Worm (Caenorhabditis elegans) whole organism, L3 larva: ENCODE results near the gene klp-7.

Experiments
- ceh-82 ChIP-seq: fragments of 150-350 bp; optimal IDR thresholded peaks from 2 replicates; lab custom pipeline; 2014; ENCODE audit warnings: missing biosample characterization, missing genetic modification characterization
- hmg-11 ChIP-seq: sonication (generic microtip); optimal IDR thresholded peaks from 2 replicates; lab custom pipeline; 2016; ENCODE audit warnings: missing genetic modification characterization, missing compliant biosample characterization
- lin-15B ChIP-seq: fragments of 150-350 bp; optimal IDR thresholded peaks from 2 replicates; lab custom pipeline; 2014; ENCODE audit warnings: missing biosample characterization, missing genetic modification characterization
- lsy-12 ChIP-seq: sonication (generic microtip); optimal IDR thresholded peaks from 2 replicates; lab custom pipeline; 2016; ENCODE audit warnings: mild to moderate bottlenecking, missing genetic modification characterization, missing compliant biosample characterization
- mml-1 ChIP-seq: fragments of 150-350 bp; sonication (generic microtip); optimal IDR thresholded peaks from 3 replicates; lab custom pipeline; 2014; ENCODE audit warnings: missing biosample characterization, missing genetic modification characterization
- nfya-1 ChIP-seq: sonication (generic microtip); optimal IDR thresholded peaks from 2 replicates; lab custom pipeline; 2017; ENCODE audit warnings: missing genetic modification characterization, mild to moderate bottlenecking, missing compliant biosample characterization, antibody characterized with exemption, moderate library complexity; ENCODE audit not compliant: insufficient read depth
- nhr-12 ChIP-seq: fragments of 150-350 bp; optimal IDR thresholded peaks from 2 replicates; lab custom pipeline; 2014; ENCODE audit warnings: missing biosample characterization, missing genetic modification characterization
- nhr-23 ChIP-seq: fragments of 150-350 bp; optimal IDR thresholded peaks from 2 replicates; lab custom pipeline; 2014; ENCODE audit warnings: missing biosample characterization, missing genetic modification reagents, missing genetic modification characterization
- nhr-28 ChIP-seq: fragments of 150-350 bp; optimal IDR thresholded peaks from 2 replicates; lab custom pipeline; 2014; ENCODE audit warnings: missing biosample characterization, missing genetic modification characterization
- pha-4 ChIP-seq: fragments of 150-350 bp; optimal IDR thresholded peaks from 2 replicates; lab custom pipeline; 2014; ENCODE audit warnings: missing biosample characterization, missing genetic modification reagents, missing genetic modification characterization
- unc-39 ChIP-seq: sonication (generic microtip); optimal IDR thresholded peaks from 4 replicates; lab custom pipeline; 2017; ENCODE audit warnings: missing biosample characterization, missing genetic modification characterization

ce11 chrIII:10794049-10794448 is 11.7 kb upstream of the klp-7 start, which contains the start of gene clec-163:
- TF ChIP-seq hmg-11 (tag; lab: Kevin White, UChicago) (no peak), mml-1 (no peak), nfya-1 (tag; lab: Kevin White, UChicago) (no peak), unc-39 (tag; lab: Kevin White, UChicago) (no peak), ceh-82 (no peak), pha-4 (tag; lab: Kevin White, UChicago) (no peak), nhr-28 (tag; lab: Kevin White, UChicago) (no peak), lsy-12 (tag; lab: Kevin White, UChicago) (no peak), lin-15B (tag; lab: Kevin White, UChicago) (no peak), nhr-23 (tag; lab: Kevin White, UChicago) (no peak), nhr-12 (tag; lab: Kevin White, UChicago) (no peak)
